Worm (Caenorhabditis elegans) whole organism, L3 larva: Measurements from ENCODE around the gene amx-1.

ENCODE experiments used
- R02D3.7 ChIP-seq: fragments of 150-350 bp; optimal IDR thresholded peaks from 2 replicates; lab custom pipeline; 2014; ENCODE audit warnings: missing biosample characterization, missing genetic modification characterization
- ZK546.5 ChIP-seq: sonication (generic microtip); optimal IDR thresholded peaks from 2 replicates; lab custom pipeline; 2017; ENCODE audit warnings: missing biosample characterization, missing genetic modification characterization
- aly-2 ChIP-seq: fragments of 150-350 bp; optimal IDR thresholded peaks from 2 replicates; lab custom pipeline; 2014; ENCODE audit warnings: missing biosample characterization, missing genetic modification characterization
- ama-1 ChIP-seq: fragments of 150-350 bp; optimal IDR thresholded peaks from 2 replicates; lab custom pipeline; 2018
- ceh-16 ChIP-seq: sonication (generic microtip); optimal IDR thresholded peaks from 2 replicates; lab custom pipeline; 2017; ENCODE audit warnings: missing biosample characterization, missing genetic modification characterization
- ceh-28 ChIP-seq: fragments of 150-350 bp; optimal IDR thresholded peaks from 2 replicates; lab custom pipeline; 2014; ENCODE audit warnings: missing biosample characterization, missing genetic modification reagents, missing genetic modification characterization
- ceh-82 ChIP-seq: fragments of 150-350 bp; optimal IDR thresholded peaks from 2 replicates; lab custom pipeline; 2014; ENCODE audit warnings: missing biosample characterization, missing genetic modification characterization
- ceh-9 ChIP-seq: sonication (generic microtip); optimal IDR thresholded peaks from 2 replicates; lab custom pipeline; 2018; ENCODE audit warnings: missing biosample characterization, missing genetic modification characterization
- daf-12 ChIP-seq: fragments of 150-350 bp; optimal IDR thresholded peaks from 2 replicates; lab custom pipeline; 2014; ENCODE audit warnings: missing biosample characterization, missing genetic modification reagents, missing genetic modification characterization
- egl-27 ChIP-seq: sonication (generic microtip); optimal IDR thresholded peaks from 4 replicates; lab custom pipeline; 2017; ENCODE audit warnings: missing biosample characterization, missing genetic modification reagents, missing genetic modification characterization
- egl-5 ChIP-seq: fragments of 150-350 bp; optimal IDR thresholded peaks from 2 replicates; lab custom pipeline; 2017; ENCODE audit warnings: missing biosample characterization, missing genetic modification reagents, missing genetic modification characterization, inconsistent platforms
- elt-1 ChIP-seq: fragments of 150-350 bp; optimal IDR thresholded peaks from 2 replicates; lab custom pipeline; 2014; ENCODE audit warnings: missing biosample characterization, missing genetic modification characterization
- elt-2 ChIP-seq: sonication (generic microtip); optimal IDR thresholded peaks from 2 replicates; lab custom pipeline; 2016; ENCODE audit warnings: missing genetic modification reagents, mild to moderate bottlenecking, missing genetic modification characterization, missing compliant biosample characterization
- elt-3 ChIP-seq, 3 experiments: fragments of 150-350 bp in 1 of 3; sonication (generic microtip) in 2 of 3; optimal IDR thresholded peaks; 2 replicates in 2 of 3; 4 replicates in 1 of 3; lab custom pipeline; 2014 to 2017; ENCODE audit warnings: missing biosample characterization in 3 of 3, missing genetic modification characterization in 3 of 3
- eor-1 ChIP-seq, 2 experiments: fragments of 150-350 bp; optimal IDR thresholded peaks; 2 replicates each; lab custom pipeline; 2014 to 2018; ENCODE audit warnings: missing biosample characterization in 2 of 2, missing genetic modification characterization in 2 of 2
- fkh-10 ChIP-seq: sonication (generic microtip); optimal IDR thresholded peaks from 2 replicates; lab custom pipeline; 2017; ENCODE audit warnings: missing biosample characterization, missing genetic modification reagents, missing genetic modification characterization
- fkh-2 ChIP-seq: fragments of 150-350 bp; optimal IDR thresholded peaks from 2 replicates; lab custom pipeline; 2014; ENCODE audit warnings: missing biosample characterization, missing genetic modification reagents, missing genetic modification characterization
- fos-1 ChIP-seq: fragments of 150-350 bp; optimal IDR thresholded peaks from 2 replicates; lab custom pipeline; 2014; ENCODE audit warnings: missing biosample characterization, missing genetic modification characterization
- hmg-11 ChIP-seq: sonication (generic microtip); optimal IDR thresholded peaks from 2 replicates; lab custom pipeline; 2016; ENCODE audit warnings: missing genetic modification characterization, missing compliant biosample characterization
- jun-1 ChIP-seq: fragments of 150-350 bp; optimal IDR thresholded peaks from 2 replicates; lab custom pipeline; 2014; ENCODE audit warnings: missing biosample characterization, missing genetic modification reagents, missing genetic modification characterization
- lin-15B ChIP-seq: fragments of 150-350 bp; optimal IDR thresholded peaks from 2 replicates; lab custom pipeline; 2014; ENCODE audit warnings: missing biosample characterization, missing genetic modification characterization
- lin-39 ChIP-seq: fragments of 150-350 bp; optimal IDR thresholded peaks from 2 replicates; lab custom pipeline; 2018; ENCODE audit warnings: missing biosample characterization, missing genetic modification reagents, missing genetic modification characterization
- lsy-12 ChIP-seq: sonication (generic microtip); optimal IDR thresholded peaks from 2 replicates; lab custom pipeline; 2016; ENCODE audit warnings: mild to moderate bottlenecking, missing genetic modification characterization, missing compliant biosample characterization
- mml-1 ChIP-seq: fragments of 150-350 bp; sonication (generic microtip); optimal IDR thresholded peaks from 3 replicates; lab custom pipeline; 2014; ENCODE audit warnings: missing biosample characterization, missing genetic modification characterization
- nfya-1 ChIP-seq: sonication (generic microtip); optimal IDR thresholded peaks from 2 replicates; lab custom pipeline; 2017; ENCODE audit warnings: missing genetic modification characterization, mild to moderate bottlenecking, missing compliant biosample characterization, antibody characterized with exemption, moderate library complexity; ENCODE audit not compliant: insufficient read depth
- nhr-11 ChIP-seq: fragments of 150-350 bp; optimal IDR thresholded peaks from 2 replicates; lab custom pipeline; 2014; ENCODE audit warnings: missing biosample characterization, missing genetic modification characterization
- nhr-12 ChIP-seq: fragments of 150-350 bp; optimal IDR thresholded peaks from 2 replicates; lab custom pipeline; 2014; ENCODE audit warnings: missing biosample characterization, missing genetic modification characterization
- nhr-23 ChIP-seq: fragments of 150-350 bp; optimal IDR thresholded peaks from 2 replicates; lab custom pipeline; 2014; ENCODE audit warnings: missing biosample characterization, missing genetic modification reagents, missing genetic modification characterization
- nhr-237 ChIP-seq: fragments of 150-350 bp; optimal IDR thresholded peaks from 2 replicates; lab custom pipeline; 2014; ENCODE audit warnings: missing biosample characterization, missing genetic modification characterization
- nhr-25 ChIP-seq: sonication (generic microtip); optimal IDR thresholded peaks from 2 replicates; lab custom pipeline; 2017; ENCODE audit warnings: missing biosample characterization, missing genetic modification characterization
- nhr-28 ChIP-seq: fragments of 150-350 bp; optimal IDR thresholded peaks from 2 replicates; lab custom pipeline; 2014; ENCODE audit warnings: missing biosample characterization, missing genetic modification characterization
- nhr-43 ChIP-seq: sonication (generic microtip); optimal IDR thresholded peaks from 2 replicates; lab custom pipeline; 2016; ENCODE audit warnings: mild to moderate bottlenecking, missing genetic modification characterization, missing compliant biosample characterization; ENCODE audit not compliant: poor library complexity, severe bottlenecking
- nhr-67 ChIP-seq: fragments of 150-350 bp; optimal IDR thresholded peaks from 2 replicates; lab custom pipeline; 2014; ENCODE audit warnings: missing biosample characterization, missing genetic modification characterization
- nhr-76 ChIP-seq: fragments of 150-350 bp; sonication (generic microtip); optimal IDR thresholded peaks from 5 replicates; lab custom pipeline; 2014; ENCODE audit warnings: missing biosample characterization, missing genetic modification characterization
- nhr-77 ChIP-seq: fragments of 150-350 bp; optimal IDR thresholded peaks from 2 replicates; lab custom pipeline; 2014; ENCODE audit warnings: missing biosample characterization, missing genetic modification characterization
- pha-4 ChIP-seq: fragments of 150-350 bp; optimal IDR thresholded peaks from 2 replicates; lab custom pipeline; 2014; ENCODE audit warnings: missing biosample characterization, missing genetic modification reagents, missing genetic modification characterization
- pqm-1 ChIP-seq: fragments of 150-350 bp; optimal IDR thresholded peaks from 2 replicates; lab custom pipeline; 2017; ENCODE audit warnings: missing biosample characterization, missing genetic modification characterization, inconsistent platforms
- sea-2 ChIP-seq: fragments of 150-350 bp; sonication (generic microtip); optimal IDR thresholded peaks from 4 replicates; lab custom pipeline; 2014; ENCODE audit warnings: missing biosample characterization, missing genetic modification reagents, missing genetic modification characterization
- skn-1 ChIP-seq: fragments of 150-350 bp; optimal IDR thresholded peaks from 2 replicates; lab custom pipeline; 2014; ENCODE audit warnings: missing biosample characterization, missing genetic modification characterization
- snpc-4 ChIP-seq: fragments of 150-350 bp; optimal IDR thresholded peaks from 2 replicates; lab custom pipeline; 2014; ENCODE audit warnings: missing biosample characterization, missing genetic modification characterization
- tbx-2 ChIP-seq: sonication (generic microtip); optimal IDR thresholded peaks from 2 replicates; lab custom pipeline; 2016; ENCODE audit warnings: mild to moderate bottlenecking, missing genetic modification characterization, missing compliant biosample characterization
- unc-39 ChIP-seq: sonication (generic microtip); optimal IDR thresholded peaks from 4 replicates; lab custom pipeline; 2017; ENCODE audit warnings: missing biosample characterization, missing genetic modification characterization
- unc-62 ChIP-seq: fragments of 150-350 bp; sonication (generic microtip); optimal IDR thresholded peaks from 4 replicates; lab custom pipeline; 2014; ENCODE audit warnings: missing biosample characterization, missing genetic modification reagents, missing genetic modification characterization
- zag-1 ChIP-seq: fragments of 150-350 bp; optimal IDR thresholded peaks from 2 replicates; lab custom pipeline; 2014; ENCODE audit warnings: missing biosample characterization, missing genetic modification characterization
- ztf-11 ChIP-seq: fragments of 150-350 bp; optimal IDR thresholded peaks from 2 replicates; lab custom pipeline; 2014; ENCODE audit warnings: missing biosample characterization, missing genetic modification characterization
- ztf-4 ChIP-seq: fragments of 150-350 bp; optimal IDR thresholded peaks from 2 replicates; lab custom pipeline; 2014; ENCODE audit warnings: missing biosample characterization, missing genetic modification characterization

Gene amx-1

ce11 chrIII:3797180-3798026 lies 24.8 kb upstream of the amx-1 start (continued):
- TF ChIP-seq skn-1 (tag; lab: Kevin White, UChicago) (no peak), daf-12 (tag; lab: Kevin White, UChicago) (no peak), ama-1 (lab: Kevin White, UChicago) (peak; percentile 85), ZK546.5 (tag; lab: Kevin White, UChicago) (no peak), snpc-4 (tag; lab: Kevin White, UChicago) (no peak), eor-1 (tag; optimal IDR thresholded peaks at IDR 0.05; lab: Kevin White, UChicago) (no peak), elt-3 (tag; optimal IDR thresholded peaks at IDR 0.05; lab: Kevin White, UChicago) (no peak), elt-1 (peak; percentile 96), ceh-28 (tag; lab: Kevin White, UChicago) (peak; percentile 45), nfya-1 (tag; lab: Kevin White, UChicago) (peak; percentile 37), nhr-76 (no peak), ceh-82 (tag; lab: Kevin White, UChicago) (no peak), mml-1 (tag; lab: Kevin White, UChicago) (no peak), fkh-10 (no peak), pha-4 (peak; percentile 93), jun-1 (tag; lab: Kevin White, UChicago) (no peak), nhr-237 (tag; lab: Kevin White, UChicago) (no peak), nhr-12 (tag; lab: Kevin White, UChicago) (no peak), egl-5 (tag; lab: Kevin White, UChicago) (peak; percentile 30)

ce11 chrIII:3798416-3798815 lies 23.8 kb upstream of the amx-1 start:
- no peak for TF ChIP-seq nhr-237 (tag; lab: Kevin White, UChicago)
- peak; percentile 99 for TF ChIP-seq nfya-1 (tag; lab: Kevin White, UChicago)

ce11 chrIII:3799213-3799612 lies 23.0 kb upstream of the amx-1 start:
- TF ChIP-seq sea-2 (no peak), tbx-2 (tag; lab: Kevin White, UChicago) (no peak), nhr-77 (tag; lab: Kevin White, UChicago) (no peak), ceh-16 (tag; lab: Kevin White, UChicago) (no peak), nhr-43 (no peak), elt-3 (tag; optimal IDR thresholded peaks at IDR 0.05; lab: Kevin White, UChicago) (no peak), nhr-76 (no peak), elt-1 (no peak), pha-4 (peak; percentile 65), fos-1 (tag; lab: Kevin White, UChicago) (no peak), lsy-12 (tag; lab: Kevin White, UChicago) (peak; percentile 12), lin-15B (tag; lab: Kevin White, UChicago) (no peak), nhr-12 (tag; lab: Kevin White, UChicago) (no peak), elt-2 (tag; lab: Kevin White, UChicago) (peak; percentile 75), mml-1 (tag; lab: Kevin White, UChicago) (no peak), nhr-67 (tag; lab: Kevin White, UChicago) (no peak), eor-1 (tag; optimal IDR thresholded peaks at IDR 0.05; lab: Kevin White, UChicago) (no peak), ama-1 (lab: Kevin White, UChicago) (no peak), ztf-4 (tag; lab: Kevin White, UChicago) (no peak), R02D3.7 (tag; lab: Kevin White, UChicago) (no peak), daf-12 (tag; lab: Kevin White, UChicago) (no peak), nhr-28 (tag; lab: Kevin White, UChicago) (no peak), snpc-4 (tag; lab: Kevin White, UChicago) (no peak), ztf-11 (tag; lab: Kevin White, UChicago) (no peak), nhr-237 (tag; lab: Kevin White, UChicago) (no peak), zag-1 (tag; lab: Kevin White, UChicago) (no peak), unc-39 (no peak), pqm-1 (tag; lab: Kevin White, UChicago) (peak; percentile 77), ceh-28 (tag; lab: Kevin White, UChicago) (no peak), nhr-23 (tag; lab: Kevin White, UChicago) (peak; percentile 13), aly-2 (tag; lab: Kevin White, UChicago) (no peak), ceh-9 (tag; lab: Kevin White, UChicago) (no peak), lin-39 (tag; lab: Kevin White, UChicago) (no peak), fkh-10 (no peak), nfya-1 (tag; lab: Kevin White, UChicago) (peak; percentile 23), fkh-2 (tag; lab: Kevin White, UChicago) (no peak), unc-62 (no peak), jun-1 (tag; lab: Kevin White, UChicago) (no peak), ZK546.5 (tag; lab: Kevin White, UChicago) (no peak), egl-27 (tag; lab: Kevin White, UChicago) (no peak), nhr-11 (no peak), ceh-82 (tag; lab: Kevin White, UChicago) (no peak), nhr-25 (peak; percentile 31), hmg-11 (no peak)
